Worm (Caenorhabditis elegans) whole organism, L2 larva: ENCODE results near the gene sdz-21.

Experiments
- F13H6.1 ChIP-seq: sonication (generic microtip); optimal IDR thresholded peaks from 2 replicates; lab custom pipeline; 2016; ENCODE audit warnings: missing genetic modification characterization, missing compliant biosample characterization
- ceh-82 ChIP-seq: fragments of 150-350 bp; optimal IDR thresholded peaks from 2 replicates; lab custom pipeline; 2014; ENCODE audit warnings: missing biosample characterization, missing genetic modification characterization
- dmd-4 ChIP-seq: sonication (generic microtip); optimal IDR thresholded peaks from 2 replicates; lab custom pipeline; 2017; ENCODE audit warnings: missing biosample characterization, missing genetic modification characterization
- egl-27 ChIP-seq: sonication (generic microtip); optimal IDR thresholded peaks from 3 replicates; lab custom pipeline; 2017; ENCODE audit warnings: missing biosample characterization, missing genetic modification reagents, missing genetic modification characterization
- nhr-11 ChIP-seq: fragments of 150-350 bp; optimal IDR thresholded peaks from 2 replicates; lab custom pipeline; 2014; ENCODE audit warnings: missing biosample characterization, missing genetic modification characterization
- nhr-237 ChIP-seq: fragments of 150-350 bp; optimal IDR thresholded peaks from 2 replicates; lab custom pipeline; 2014; ENCODE audit warnings: missing biosample characterization, missing genetic modification characterization
- snpc-4 ChIP-seq: fragments of 150-350 bp; optimal IDR thresholded peaks from 2 replicates; lab custom pipeline; 2014; ENCODE audit warnings: missing biosample characterization, missing genetic modification characterization
- unc-62 ChIP-seq: fragments of 150-350 bp; optimal IDR thresholded peaks from 2 replicates; lab custom pipeline; 2014; ENCODE audit warnings: missing biosample characterization, missing genetic modification reagents, missing genetic modification characterization
- ztf-11 ChIP-seq: sonication (generic microtip); optimal IDR thresholded peaks from 2 replicates; lab custom pipeline; 2017; ENCODE audit warnings: missing biosample characterization, missing genetic modification characterization

- TF ChIP-seq unc-62 (GFP tag; lab: Kevin White, UChicago): no peak
- TF ChIP-seq ceh-82 (tag; lab: Kevin White, UChicago): no peak
- TF ChIP-seq nhr-11: no peak
- TF ChIP-seq egl-27: no peak
- TF ChIP-seq nhr-237 (tag; lab: Kevin White, UChicago): no peak
- TF ChIP-seq F13H6.1: no peak
- no peak for TF ChIP-seq ztf-11 (tag; lab: Kevin White, UChicago)
- peak; percentile 91 for TF ChIP-seq snpc-4
- no peak for TF ChIP-seq dmd-4
These were observed 24.3 kb downstream of the sdz-21 start for ce11 chrIII:5632426-5632976.
